Worm (Caenorhabditis elegans) whole organism, L4 larva: ENCODE measurements around the gene C50A2.3.
A peak's percentile ranks its signal among the peaks of the same experiment; 100 is the strongest.

Source experiments
- D1046.2 ChIP-seq: fragments of 200-800 bp; sonication (Bioruptor generic); IDR thresholded peaks from 2 replicates; pipeline ENCODE4 v1.3.6; 2022; ENCODE audit warnings: missing genetic modification characterization, missing compliant biosample characterization
- F26F4.8 ChIP-seq: fragments of 200-800 bp; sonication (Bioruptor generic); conservative IDR thresholded peaks from 2 replicates; pipeline ENCODE4 v1.3.6; 2022; ENCODE audit warnings: missing genetic modification characterization, missing compliant biosample characterization
- F44E2.7 ChIP-seq: fragments of 200-800 bp; sonication (Bioruptor generic); IDR thresholded peaks from 2 replicates; pipeline ENCODE4 v2.1.2; 2022; ENCODE audit warnings: missing genetic modification characterization, missing compliant biosample characterization
- R02D3.7 ChIP-seq: fragments of 150-350 bp; sonication (generic microtip); optimal IDR thresholded peaks from 3 replicates; lab custom pipeline; 2014; ENCODE audit warnings: missing biosample characterization, missing genetic modification characterization
- T26A8.4 ChIP-seq: fragments of 200-800 bp; sonication (Bioruptor generic); IDR thresholded peaks from 2 replicates; pipeline ENCODE4 v1.3.6; 2022; ENCODE audit warnings: missing genetic modification characterization, missing compliant biosample characterization
- Y48G9A.11 ChIP-seq: fragments of 200-800 bp; sonication (Bioruptor generic); IDR thresholded peaks from 2 replicates; pipeline ENCODE4 v1.3.6; 2022; ENCODE audit warnings: missing genetic modification reagents, missing genetic modification characterization, missing compliant biosample characterization
- Y75B8A.6 ChIP-seq: fragments of 200-800 bp; sonication (Bioruptor generic); IDR thresholded peaks from 2 replicates; pipeline ENCODE4 v1.3.6; 2022; ENCODE audit warnings: missing genetic modification reagents, missing genetic modification characterization, missing compliant biosample characterization
- ceh-62 ChIP-seq: sonication (generic microtip); optimal IDR thresholded peaks from 2 replicates; lab custom pipeline; 2017; ENCODE audit warnings: missing biosample characterization, missing genetic modification characterization
- cey-2 ChIP-seq: sonication (generic microtip); optimal IDR thresholded peaks from 3 replicates; lab custom pipeline; 2017; ENCODE audit warnings: missing genetic modification characterization, mild to moderate bottlenecking, missing compliant biosample characterization, antibody characterized with exemption, borderline replicate concordance; ENCODE audit not compliant: insufficient read depth
- ctbp-1 ChIP-seq: fragments of 200-800 bp; sonication (Bioruptor generic); IDR thresholded peaks from 2 replicates; pipeline ENCODE4 v1.3.6; 2022; ENCODE audit warnings: missing genetic modification reagents, missing genetic modification characterization, missing compliant biosample characterization
- daf-12 ChIP-seq: fragments of 150-350 bp; optimal IDR thresholded peaks from 2 replicates; lab custom pipeline; 2014; ENCODE audit warnings: missing biosample characterization, missing genetic modification reagents, missing genetic modification characterization
- daf-8 ChIP-seq: fragments of 200-800 bp; sonication (Bioruptor generic); IDR thresholded peaks from 2 replicates; pipeline ENCODE4 v1.3.6; 2022; ENCODE audit warnings: missing genetic modification characterization, missing compliant biosample characterization
- duxl-1 ChIP-seq: sonication (generic microtip); optimal IDR thresholded peaks from 2 replicates; lab custom pipeline; 2016; ENCODE audit warnings: mild to moderate bottlenecking, missing genetic modification characterization, moderate library complexity, missing compliant biosample characterization; ENCODE audit not compliant: poor library complexity
- egl-43 ChIP-seq: fragments of 200-800 bp; sonication (Bioruptor generic); IDR thresholded peaks from 2 replicates; pipeline ENCODE4 v1.3.6; 2022; ENCODE audit warnings: missing genetic modification reagents, missing genetic modification characterization, missing compliant biosample characterization
- fkh-10 ChIP-seq: fragments of 150-350 bp; optimal IDR thresholded peaks from 2 replicates; lab custom pipeline; 2014; ENCODE audit warnings: missing biosample characterization, missing genetic modification reagents, missing genetic modification characterization
- gei-8 ChIP-seq: fragments of 200-800 bp; sonication (Bioruptor generic); optimal IDR thresholded peaks from 2 replicates; lab custom pipeline; 2018; ENCODE audit warnings: mild to moderate bottlenecking, missing genetic modification characterization, missing compliant biosample characterization
- lin-13 ChIP-seq: fragments of 150-350 bp; optimal IDR thresholded peaks from 2 replicates; lab custom pipeline; 2014; ENCODE audit warnings: missing biosample characterization, missing genetic modification reagents, missing genetic modification characterization
- lsy-2 ChIP-seq, 2 experiments: fragments of 150-350 bp in 1 of 2; sonication (generic microtip) in 1 of 2; optimal IDR thresholded peaks; 2 replicates each; lab custom pipeline; 2014 to 2017; ENCODE audit warnings: missing biosample characterization in 2 of 2, missing genetic modification characterization in 2 of 2
- mdt-29 ChIP-seq: fragments of 200-800 bp; sonication (Bioruptor generic); IDR thresholded peaks from 2 replicates; pipeline ENCODE4 v1.3.6; 2022; ENCODE audit warnings: missing genetic modification reagents, missing genetic modification characterization, missing compliant biosample characterization
- mep-1 ChIP-seq: fragments of 150-350 bp; sonication (generic microtip); optimal IDR thresholded peaks from 3 replicates; lab custom pipeline; 2014; ENCODE audit warnings: missing biosample characterization, missing genetic modification characterization
- mes-2 ChIP-seq: sonication (generic microtip); optimal IDR thresholded peaks from 2 replicates; lab custom pipeline; 2016; ENCODE audit warnings: missing genotype, mild to moderate bottlenecking, missing genetic modification characterization, missing compliant biosample characterization; ENCODE audit not compliant: poor library complexity, severe bottlenecking
- mxl-3 ChIP-seq: fragments of 200-800 bp; sonication (Bioruptor generic); optimal IDR thresholded peaks from 2 replicates; lab custom pipeline; 2018; ENCODE audit warnings: mild to moderate bottlenecking, missing genetic modification characterization, missing compliant biosample characterization
- nhr-237 ChIP-seq: sonication (generic microtip); optimal IDR thresholded peaks from 2 replicates; lab custom pipeline; 2017; ENCODE audit warnings: missing biosample characterization, missing genetic modification characterization
- nhr-25 ChIP-seq: sonication (generic microtip); optimal IDR thresholded peaks from 2 replicates; lab custom pipeline; 2017; ENCODE audit warnings: missing genetic modification characterization, mild to moderate bottlenecking, missing compliant biosample characterization, antibody characterized with exemption, moderate library complexity, borderline replicate concordance; ENCODE audit not compliant: insufficient read depth
- nhr-28 ChIP-seq: fragments of 150-350 bp; optimal IDR thresholded peaks from 2 replicates; lab custom pipeline; 2014; ENCODE audit warnings: missing biosample characterization, missing genetic modification characterization
- nhr-42 ChIP-seq: fragments of 200-800 bp; sonication (Bioruptor generic); IDR thresholded peaks from 2 replicates; pipeline ENCODE4 v1.3.6; 2022; ENCODE audit warnings: missing genetic modification characterization, missing compliant biosample characterization
- nhr-48 ChIP-seq: sonication (generic microtip); optimal IDR thresholded peaks from 2 replicates; lab custom pipeline; 2016; ENCODE audit warnings: mild to moderate bottlenecking, missing genetic modification characterization, missing compliant biosample characterization
- nhr-77 ChIP-seq: fragments of 150-350 bp; optimal IDR thresholded peaks from 2 replicates; lab custom pipeline; 2014; ENCODE audit warnings: missing biosample characterization, missing genetic modification characterization
- php-3 ChIP-seq: fragments of 200-800 bp; sonication (Bioruptor generic); IDR thresholded peaks from 2 replicates; pipeline ENCODE4 v1.3.6; 2022; ENCODE audit warnings: missing genetic modification reagents, missing genetic modification characterization, missing compliant biosample characterization
- saeg-2 ChIP-seq: fragments of 200-800 bp; sonication (Bioruptor generic); IDR thresholded peaks from 2 replicates; pipeline ENCODE4 v1.3.6; 2022; ENCODE audit warnings: missing genetic modification reagents, missing genetic modification characterization, missing compliant biosample characterization
- set-16 ChIP-seq: fragments of 200-800 bp; sonication (Bioruptor generic); IDR thresholded peaks from 2 replicates; pipeline ENCODE4 v1.3.6; 2022; ENCODE audit warnings: missing genetic modification reagents, missing genetic modification characterization, missing compliant biosample characterization
- skn-1 ChIP-seq: fragments of 150-350 bp; optimal IDR thresholded peaks from 2 replicates; lab custom pipeline; 2014; ENCODE audit warnings: missing biosample characterization, missing genetic modification characterization
- spr-1 ChIP-seq: sonication (generic microtip); optimal IDR thresholded peaks from 2 replicates; lab custom pipeline; 2016; ENCODE audit warnings: mild to moderate bottlenecking, missing genetic modification characterization, missing compliant biosample characterization
- unc-39 ChIP-seq: sonication (generic microtip); optimal IDR thresholded peaks from 2 replicates; lab custom pipeline; 2017; ENCODE audit warnings: missing biosample characterization, missing genetic modification characterization
- zag-1 ChIP-seq: fragments of 150-350 bp; optimal IDR thresholded peaks from 2 replicates; lab custom pipeline; 2014; ENCODE audit warnings: missing biosample characterization, missing genetic modification characterization

C50A2.3 gene

ce11 chrIV:1126490-1126889, 31.3 kb downstream of the C50A2.3 start, which contains the start of gene perm-2:
TSS of gene perm-2 (plus strand) at chrIV:1126790.
- TF ChIP-seq R02D3.7 (tag; lab: Kevin White, UChicago) (no peak), egl-43 (GFP tag; lab: Robert Waterston, UW) (no peak), lsy-2 (tag; optimal IDR thresholded peaks at IDR 0.05; lab: Kevin White, UChicago) (no peak), Y75B8A.6 (GFP tag; lab: Robert Waterston, UW) (no peak), lin-13 (GFP tag; lab: Kevin White, UChicago) (no peak), set-16 (GFP tag; lab: Robert Waterston, UW) (no peak)

DNA sequence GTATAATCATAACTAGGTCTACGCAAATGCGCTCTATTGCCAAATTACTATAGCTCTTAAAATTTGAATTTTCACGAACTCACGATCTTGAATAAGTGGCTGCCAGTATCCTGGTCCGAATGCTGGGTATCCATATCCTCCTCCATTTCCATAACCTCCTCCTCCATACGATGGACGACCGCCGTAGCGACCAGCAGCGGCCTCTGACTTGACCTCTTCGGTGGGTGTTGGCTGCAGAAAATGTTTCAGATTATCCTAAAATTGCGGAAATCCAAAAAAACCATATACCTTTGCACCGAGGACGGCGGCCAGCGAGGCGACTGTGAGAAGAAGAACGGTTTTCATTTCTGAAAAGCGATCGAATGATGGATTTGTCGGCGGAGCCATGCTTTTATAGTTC, 33.1 kb downstream of the C50A2.3 start, which contains the start of gene perm-4:
Gene perm-4, minus strand, starts transcription at position 367 of the 400 bp plus-strand sequence.
- TF ChIP-seq nhr-237 (tag; lab: Kevin White, UChicago) (no peak), duxl-1 (no peak), php-3 (GFP tag; lab: Robert Waterston, UW) (no peak), gei-8 (GFP tag; lab: Kevin White, UChicago) (no peak), ceh-62 (no peak), unc-39 (no peak), zag-1 (no peak), nhr-25 (tag; lab: Kevin White, UChicago) (no peak), ctbp-1 (GFP tag; lab: Robert Waterston, UW) (no peak), Y48G9A.11 (GFP tag; lab: Robert Waterston, UW) (no peak), spr-1 (tag; lab: Kevin White, UChicago) (no peak), mxl-3 (GFP tag; lab: Kevin White, UChicago) (no peak), nhr-48 (no peak), daf-12 (tag; lab: Kevin White, UChicago) (no peak), T26A8.4 (GFP tag; lab: Robert Waterston, UW) (no peak), nhr-42 (GFP tag; lab: Robert Waterston, UW) (no peak)

DNA sequence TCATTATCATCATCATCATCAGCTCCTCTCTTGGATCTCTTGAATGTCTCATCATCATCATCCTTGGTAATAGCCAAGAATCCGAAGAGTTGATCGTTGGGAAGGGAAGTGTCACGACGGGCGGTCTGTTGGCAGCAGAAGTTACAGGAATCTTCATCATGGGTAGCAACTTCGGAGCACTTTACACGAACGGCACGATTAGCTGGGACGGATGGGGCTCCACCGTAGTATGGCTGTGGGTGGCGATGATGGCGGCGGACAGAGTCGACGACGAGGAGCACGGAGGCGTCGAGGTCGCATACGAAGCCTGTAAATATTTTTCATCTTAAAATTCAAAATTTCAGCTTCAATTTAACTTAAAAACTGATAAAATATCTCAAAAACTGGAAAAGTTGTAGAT, 34.5 kb downstream of the C50A2.3 start:
- TF ChIP-seq cey-2 (tag; lab: Kevin White, UChicago) (no peak), set-16 (GFP tag; lab: Robert Waterston, UW) (peak; percentile 37; the same call in 1 of the 2 replicates)

- TF ChIP-seq set-16 (GFP tag; lab: Robert Waterston, UW) (peak; percentile 91), egl-43 (GFP tag; lab: Robert Waterston, UW) (0 out of 2 replicates have a peak, but pooled peaks have one; percentile 37), mdt-29 (GFP tag; lab: Robert Waterston, UW) (no peak), mes-2 (tag; lab: Kevin White, UChicago) (no peak), mep-1 (no peak), daf-8 (no peak), saeg-2 (GFP tag; lab: Robert Waterston, UW) (no peak)
Measured at ce11 chrIV:1121511-1121910, 36.3 kb downstream of the C50A2.3 start.

DNA sequence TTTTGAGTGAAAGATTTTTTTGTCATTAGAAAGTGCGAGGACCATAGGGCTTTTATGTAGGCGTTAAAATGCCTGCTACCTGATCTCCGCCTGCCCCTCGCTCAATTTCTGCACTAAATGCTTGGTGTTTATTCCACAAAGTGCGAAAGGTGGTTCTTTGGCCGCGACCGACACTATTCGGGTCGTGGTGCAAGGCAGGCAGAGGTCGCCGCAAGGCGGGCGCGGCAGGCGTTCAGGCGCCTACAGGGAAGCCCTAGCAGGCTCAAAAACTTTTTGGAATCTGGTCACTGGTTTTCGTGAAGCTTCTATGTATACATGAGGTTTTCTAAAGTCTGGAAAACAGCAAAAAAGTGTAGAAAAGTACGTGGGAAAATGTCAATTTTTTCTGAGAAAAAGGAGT, 37.0 kb downstream of the C50A2.3 start:
- TF ChIP-seq fkh-10 (GFP tag; lab: Kevin White, UChicago) (no peak), Y75B8A.6 (GFP tag; lab: Robert Waterston, UW) (no peak), nhr-28 (no peak), skn-1 (tag; lab: Kevin White, UChicago) (no peak), F44E2.7 (GFP tag; lab: Robert Waterston, UW) (no peak), nhr-77 (tag; lab: Kevin White, UChicago) (no peak), egl-43 (GFP tag; lab: Robert Waterston, UW) (0 out of 2 replicates have a peak, but pooled peaks have one; percentile 22), set-16 (GFP tag; lab: Robert Waterston, UW) (peak; percentile 61), F26F4.8 (GFP tag; lab: Robert Waterston, UW) (0 out of 2 replicates have a peak, but pooled peaks have one; percentile 49), D1046.2 (GFP tag; lab: Robert Waterston, UW) (peak; percentile 85; the same call in 1 of the 2 replicates)
